Fruit fly (Drosophila melanogaster) whole organism, embryonic: Measurements from ENCODE around the gene COX6B.

Experiments
- Atf-2 ChIP-seq: fragments of 200-800 bp; sonication (Bioruptor generic); optimal IDR thresholded peaks from 2 replicates; lab custom pipeline; 2016; ENCODE audit warnings: missing biosample characterization, missing genetic modification characterization
- C15 ChIP-seq: fragments of 200-800 bp; sonication (Bioruptor generic); IDR thresholded peaks from 3 replicates; pipeline ENCODE4 v1.3.6; 2022; ENCODE audit warnings: missing biosample characterization, missing genetic modification characterization
- CG10366 ChIP-seq: fragments of 200-800 bp; sonication (Bioruptor generic); IDR thresholded peaks from 2 replicates; pipeline ENCODE4 v1.3.6; 2022; ENCODE audit warnings: missing biosample characterization, missing genetic modification characterization
- CG11560 ChIP-seq: fragments of 200-800 bp; sonication (Bioruptor generic); IDR thresholded peaks from 3 replicates; pipeline ENCODE4 v1.3.6; 2022; ENCODE audit warnings: missing biosample characterization, missing genetic modification characterization
- CG11723 ChIP-seq: fragments of 200-800 bp; sonication (Bioruptor generic); optimal IDR thresholded peaks from 2 replicates; lab custom pipeline; 2017; ENCODE audit warnings: missing biosample characterization, mild to moderate bottlenecking, missing genetic modification characterization
- CG13287 ChIP-seq: fragments of 200-800 bp; sonication (Bioruptor generic); IDR thresholded peaks from 2 replicates; pipeline ENCODE4 v1.3.6; 2022; ENCODE audit warnings: missing biosample characterization, missing genetic modification characterization; ENCODE audit not compliant: partially characterized antibody
- CG15269 ChIP-seq: fragments of 200-800 bp; sonication (Bioruptor generic); optimal IDR thresholded peaks from 2 replicates; lab custom pipeline; 2018; ENCODE audit warnings: missing biosample characterization, mild to moderate bottlenecking, missing genetic modification characterization, moderate library complexity
- CG17359 ChIP-seq: fragments of 200-800 bp; sonication (Bioruptor generic); optimal IDR thresholded peaks from 3 replicates; lab custom pipeline; 2018; ENCODE audit warnings: missing biosample characterization, mild to moderate bottlenecking, missing genetic modification characterization, moderate library complexity
- CG1832 ChIP-seq: fragments of 200-800 bp; sonication (Bioruptor generic); optimal IDR thresholded peaks from 2 replicates; lab custom pipeline; 2017; ENCODE audit warnings: missing biosample characterization, mild to moderate bottlenecking, missing genetic modification characterization, inconsistent platforms
- CG2712 ChIP-seq: fragments of 200-800 bp; optimal IDR thresholded peaks from 3 replicates; lab custom pipeline; 2019; ENCODE audit warnings: missing biosample characterization, mild to moderate bottlenecking, missing genetic modification characterization, moderate library complexity
- CG3407 ChIP-seq: fragments of 200-800 bp; sonication (Bioruptor generic); optimal IDR thresholded peaks from 2 replicates; lab custom pipeline; 2018; ENCODE audit warnings: missing biosample characterization, mild to moderate bottlenecking, missing genetic modification characterization
- CG4617 ChIP-seq: fragments of 200-800 bp; sonication (Bioruptor generic); optimal IDR thresholded peaks from 3 replicates; lab custom pipeline; 2016; ENCODE audit warnings: missing biosample characterization, missing genetic modification characterization, borderline replicate concordance
- CG4730 ChIP-seq: fragments of 200-800 bp; sonication (Bioruptor generic); IDR thresholded peaks from 2 replicates; pipeline ENCODE4 v1.3.6; 2022; ENCODE audit warnings: missing biosample characterization, missing genetic modification characterization
- CG6689 ChIP-seq: fragments of 200-800 bp; sonication (Bioruptor generic); IDR thresholded peaks from 2 replicates; pipeline ENCODE4 v1.3.6; 2022; ENCODE audit warnings: missing biosample characterization, missing genetic modification characterization
- CG7372 ChIP-seq: fragments of 200-800 bp; sonication (Bioruptor generic); IDR thresholded peaks from 2 replicates; pipeline ENCODE4 v1.3.6; 2022; ENCODE audit warnings: missing biosample characterization, missing genetic modification characterization
- CG7928 ChIP-seq: fragments of 200-800 bp; sonication (Bioruptor generic); optimal IDR thresholded peaks from 2 replicates; lab custom pipeline; 2017; ENCODE audit warnings: missing biosample characterization, mild to moderate bottlenecking, missing genetic modification characterization
- CkIIα-i1 ChIP-seq: fragments of 200-800 bp; sonication (Bioruptor generic); IDR thresholded peaks from 2 replicates; pipeline ENCODE4 v1.3.6; 2022; ENCODE audit warnings: missing biosample characterization, missing genetic modification characterization
- Dad ChIP-seq: fragments of 200-800 bp; sonication (Bioruptor generic); optimal IDR thresholded peaks from 3 replicates; lab custom pipeline; 2016; ENCODE audit warnings: missing biosample characterization, missing genetic modification characterization
- Deaf1 ChIP-seq: fragments of 200-800 bp; optimal IDR thresholded peaks from 3 replicates; lab custom pipeline; 2019; ENCODE audit warnings: missing biosample characterization, mild to moderate bottlenecking, missing genetic modification characterization, moderate library complexity
- Dref ChIP-seq: fragments of 200-800 bp; sonication (Bioruptor generic); IDR thresholded peaks from 2 replicates; pipeline ENCODE4 v1.3.6; 2022; ENCODE audit warnings: missing biosample characterization, missing genetic modification characterization
- HmgZ ChIP-seq: fragments of 200-800 bp; sonication (Bioruptor generic); optimal IDR thresholded peaks from 2 replicates; lab custom pipeline; 2018; ENCODE audit warnings: missing biosample characterization, mild to moderate bottlenecking, missing genetic modification characterization
- MBD-R2 ChIP-seq: fragments of 200-800 bp; sonication (Bioruptor generic); IDR thresholded peaks from 2 replicates; pipeline ENCODE4 v1.3.6; 2022; ENCODE audit warnings: missing biosample characterization, missing genetic modification characterization
- MTF-1 ChIP-seq: fragments of 200-800 bp; sonication (Bioruptor generic); optimal IDR thresholded peaks from 2 replicates; lab custom pipeline; 2018; ENCODE audit warnings: missing biosample characterization, mild to moderate bottlenecking, missing genetic modification characterization, borderline replicate concordance
- PHDP ChIP-seq: fragments of 200-800 bp; sonication (Bioruptor generic); optimal IDR thresholded peaks from 3 replicates; lab custom pipeline; 2018; ENCODE audit warnings: missing biosample characterization, mild to moderate bottlenecking, missing genetic modification characterization, moderate library complexity
- Sox100B ChIP-seq: fragments of 200-800 bp; sonication (Bioruptor generic); optimal IDR thresholded peaks from 3 replicates; lab custom pipeline; 2018; ENCODE audit warnings: missing biosample characterization, mild to moderate bottlenecking, missing genetic modification characterization
- Sox102F ChIP-seq: fragments of 200-800 bp; sonication (Bioruptor generic); optimal IDR thresholded peaks from 2 replicates; lab custom pipeline; 2018; ENCODE audit warnings: missing biosample characterization, mild to moderate bottlenecking, missing genetic modification characterization, moderate library complexity
- Spps ChIP-seq: fragments of 200-800 bp; sonication (Bioruptor generic); optimal IDR thresholded peaks from 2 replicates; lab custom pipeline; 2018; ENCODE audit warnings: missing biosample characterization, mild to moderate bottlenecking, missing genetic modification characterization
- TFAM ChIP-seq: fragments of 200-800 bp; sonication (Bioruptor generic); optimal IDR thresholded peaks from 2 replicates; lab custom pipeline; 2017; ENCODE audit warnings: missing biosample characterization, missing genetic modification characterization, inconsistent platforms
- Taf1 ChIP-seq: fragments of 200-800 bp; sonication (Bioruptor generic); IDR thresholded peaks from 2 replicates; pipeline ENCODE4 v1.3.6; 2022; ENCODE audit warnings: missing biosample characterization, missing genetic modification characterization
- ac ChIP-seq: fragments of 200-800 bp; sonication (Bioruptor generic); optimal IDR thresholded peaks from 3 replicates; lab custom pipeline; 2017; ENCODE audit warnings: missing biosample characterization, mild to moderate bottlenecking, missing genetic modification characterization
- amos ChIP-seq: fragments of 200-800 bp; sonication (Bioruptor generic); IDR thresholded peaks from 2 replicates; pipeline ENCODE4 v1.3.6; 2022; ENCODE audit warnings: missing biosample characterization, missing genetic modification characterization; ENCODE audit not compliant: partially characterized antibody
- az2 ChIP-seq: fragments of 200-800 bp; sonication (Bioruptor generic); optimal IDR thresholded peaks from 3 replicates; lab custom pipeline; 2016; ENCODE audit warnings: missing biosample characterization, missing genetic modification characterization
- gfzf ChIP-seq: fragments of 200-800 bp; sonication (Bioruptor generic); optimal IDR thresholded peaks from 2 replicates; lab custom pipeline; 2016; ENCODE audit warnings: missing biosample characterization, mild to moderate bottlenecking, missing genetic modification characterization, moderate library complexity
- grau ChIP-seq: fragments of 200-800 bp; optimal IDR thresholded peaks from 3 replicates; lab custom pipeline; 2019; ENCODE audit warnings: missing biosample characterization, mild to moderate bottlenecking, missing genetic modification characterization, moderate library complexity
- gro ChIP-seq: fragments of 200-800 bp; sonication (Bioruptor generic); optimal IDR thresholded peaks from 2 replicates; lab custom pipeline; 2016; ENCODE audit warnings: missing biosample characterization, missing genetic modification characterization
- inv ChIP-seq: fragments of 200-800 bp; sonication (Bioruptor generic); IDR thresholded peaks from 2 replicates; pipeline ENCODE4 v1.3.6; 2022; ENCODE audit warnings: missing biosample characterization, missing genetic modification characterization; ENCODE audit not compliant: partially characterized antibody
- ken ChIP-seq: fragments of 200-800 bp; sonication (Bioruptor generic); IDR thresholded peaks from 3 replicates; pipeline ENCODE4 v1.3.6; 2022; ENCODE audit warnings: missing biosample characterization, missing genetic modification characterization
- klu ChIP-seq: fragments of 200-800 bp; sonication (Bioruptor generic); IDR thresholded peaks from 2 replicates; pipeline ENCODE4 v1.3.6; 2022; ENCODE audit warnings: missing biosample characterization, missing genetic modification characterization
- lbe ChIP-seq: fragments of 200-800 bp; sonication (Bioruptor generic); optimal IDR thresholded peaks from 2 replicates; lab custom pipeline; 2016; ENCODE audit warnings: missing biosample characterization, mild to moderate bottlenecking, missing genetic modification characterization
- lola ChIP-seq, 3 experiments: fragments of >200 bp in 2 of 3; fragments of 200-800 bp in 1 of 3; sonication (Bioruptor generic) in 1 of 3; optimal IDR thresholded peaks; 2 replicates each; lab custom pipeline; 2017 to 2019; ENCODE audit warnings: missing biosample characterization in 3 of 3, missing genetic modification characterization in 3 of 3, mild to moderate bottlenecking in 1 of 3, moderate library complexity in 1 of 3
- maf-S ChIP-seq: fragments of 200-800 bp; sonication (Bioruptor generic); optimal IDR thresholded peaks from 2 replicates; lab custom pipeline; 2016; ENCODE audit warnings: missing biosample characterization, missing genetic modification characterization
- nau ChIP-seq: fragments of 200-800 bp; sonication (Bioruptor generic); optimal IDR thresholded peaks from 3 replicates; lab custom pipeline; 2017; ENCODE audit warnings: missing biosample characterization, mild to moderate bottlenecking, missing genetic modification characterization, missing genetic modification reagents
- pan ChIP-seq, 4 experiments: fragments of >200 bp in 3 of 4; fragments of 200-800 bp in 1 of 4; sonication (Bioruptor generic) in 1 of 4; optimal IDR thresholded peaks in 3 of 4; IDR thresholded peaks in 1 of 4; 2 replicates each; pipeline versions ENCODE4 v1.3.6 to Lab custom; 2017 to 2022; ENCODE audit warnings: missing biosample characterization in 2 of 4, missing genetic modification characterization in 2 of 4, mixed read lengths in 1 of 4
- pho ChIP-seq: fragments of 200-800 bp; sonication (Bioruptor generic); optimal IDR thresholded peaks from 2 replicates; lab custom pipeline; 2016; ENCODE audit warnings: missing biosample characterization, missing genetic modification characterization
- pita ChIP-seq: fragments of 200-800 bp; sonication (Bioruptor generic); optimal IDR thresholded peaks from 2 replicates; lab custom pipeline; 2017; ENCODE audit warnings: missing biosample characterization, mild to moderate bottlenecking, missing genetic modification characterization
- sima ChIP-seq: fragments of 200-800 bp; sonication (Bioruptor generic); optimal IDR thresholded peaks from 2 replicates; lab custom pipeline; 2016; ENCODE audit warnings: missing biosample characterization, missing genetic modification characterization
- sob ChIP-seq: fragments of 200-800 bp; sonication (Bioruptor generic); IDR thresholded peaks from 2 replicates; pipeline ENCODE4 v1.3.6; 2022; ENCODE audit warnings: missing biosample characterization, missing genetic modification characterization
- trh ChIP-seq: fragments of 200-800 bp; sonication (Bioruptor generic); optimal IDR thresholded peaks from 2 replicates; lab custom pipeline; 2016; ENCODE audit warnings: missing biosample characterization, missing genetic modification characterization
- unc-4 ChIP-seq: fragments of 200-800 bp; sonication (Bioruptor generic); IDR thresholded peaks from 2 replicates; pipeline ENCODE4 v1.3.6; 2022; ENCODE audit warnings: missing biosample characterization, missing genetic modification characterization; ENCODE audit not compliant: partially characterized antibody
- zen ChIP-seq: fragments of 200-800 bp; sonication (Bioruptor generic); optimal IDR thresholded peaks from 3 replicates; lab custom pipeline; 2018; ENCODE audit warnings: missing biosample characterization, mild to moderate bottlenecking, missing genetic modification characterization, moderate library complexity

The COX6B gene

dm6 chrX:19701611-19702010 is 42.5 kb downstream of the COX6B start, which contains the start of gene Tcs4 (continued):
- TF ChIP-seq TFAM (GFP tag; lab: Kevin White, UChicago) (no peak), CG10366 (GFP tag; lab: Robert Waterston, UW) (no peak), Sox100B (GFP tag; lab: Kevin White, UChicago) (no peak), MBD-R2 (peak; percentile 82), inv (GFP tag; lab: Robert Waterston, UW) (0 out of 2 replicates have a peak, but pooled peaks have one; percentile 7), lola (GFP tag; optimal IDR thresholded peaks at IDR 0.05; lab: Kevin White, UChicago) (peak in 1 of 3 experiments; percentile 46), Spps (tag; lab: Kevin White, UChicago) (no peak), Sox102F (GFP tag; lab: Kevin White, UChicago) (no peak), HmgZ (tag; lab: Kevin White, UChicago) (peak; percentile 21), MTF-1 (GFP tag; lab: Kevin White, UChicago) (no peak), CG2712 (tag; lab: Kevin White, UChicago) (peak; percentile 60), sima (GFP tag; lab: Kevin White, UChicago) (no peak), CG1832 (GFP tag; lab: Kevin White, UChicago) (no peak), gro (GFP tag; lab: Kevin White, UChicago) (no peak), unc-4 (GFP tag; lab: Robert Waterston, UW) (peak; percentile 46; the same call in 1 of the 2 replicates), CG13287 (GFP tag; lab: Robert Waterston, UW) (peak; percentile 77), CG11723 (GFP tag; lab: Kevin White, UChicago) (no peak), Dref (no peak), gfzf (GFP tag; lab: Kevin White, UChicago) (peak; percentile 63), maf-S (GFP tag; lab: Kevin White, UChicago) (no peak), trh (GFP tag; lab: Kevin White, UChicago) (no peak), CG4730 (GFP tag; lab: Robert Waterston, UW) (no peak), PHDP (peak; percentile 44), klu (no peak), C15 (no peak), az2 (GFP tag; lab: Kevin White, UChicago) (no peak), Atf-2 (no peak), sob (GFP tag; lab: Robert Waterston, UW) (0 out of 2 replicates have a peak, but pooled peaks have one; percentile 19), CkIIα-i1 (GFP tag; lab: Robert Waterston, UW) (no peak), CG3407 (GFP tag; lab: Kevin White, UChicago) (no peak), pita (GFP tag; lab: Kevin White, UChicago) (no peak), pan (optimal IDR thresholded peaks at IDR 0.05; lab: Kevin White, UChicago) (no peak), pan (GFP tag; optimal IDR thresholded peaks at IDR 0.05 in 1 of 2, IDR thresholded peaks at IDR 0.05 in 1 of 2) (peak in 1 of 2 experiments; percentile 21), CG7928 (GFP tag; lab: Kevin White, UChicago) (no peak), CG17359 (tag; lab: Kevin White, UChicago) (peak; percentile 13), amos (GFP tag; lab: Robert Waterston, UW) (peak; percentile 46; the same call in 1 of the 2 replicates), CG7372 (GFP tag; lab: Robert Waterston, UW) (no peak), CG4617 (GFP tag; lab: Kevin White, UChicago) (peak; percentile 20), CG11560 (tag; lab: Robert Waterston, UW) (no peak), lbe (GFP tag; lab: Kevin White, UChicago) (peak; percentile 1), Taf1 (GFP tag; lab: Robert Waterston, UW) (no peak), CG6689 (GFP tag; lab: Robert Waterston, UW) (no peak), CG15269 (tag; lab: Kevin White, UChicago) (no peak), ken (0 out of 3 replicates have a peak, but pooled peaks have one; percentile 4), Deaf1 (tag; lab: Kevin White, UChicago) (no peak), zen (tag; lab: Kevin White, UChicago) (peak; percentile 22), Dad (GFP tag; lab: Kevin White, UChicago) (no peak), pho (GFP tag; lab: Kevin White, UChicago) (no peak), ac (no peak), nau (GFP tag; lab: Kevin White, UChicago) (no peak), grau (peak; percentile 48)
